Worm (Caenorhabditis elegans) whole organism, L4/young adult: ENCODE data around the gene gbas-1.

ENCODE experiments used
- W03F9.2 ChIP-seq: fragments of 150-350 bp; optimal IDR thresholded peaks from 2 replicates; lab custom pipeline; 2014; ENCODE audit warnings: missing biosample characterization, missing genetic modification characterization
- dao-5 ChIP-seq: sonication (generic microtip); optimal IDR thresholded peaks from 2 replicates; lab custom pipeline; 2016; ENCODE audit warnings: missing genotype, missing genetic modification characterization, moderate library complexity, missing compliant biosample characterization

ce11 chrII:2545925-2546324 lies 41.2 kb downstream of the gbas-1 start, which contains the start of gene K02F6.3:
- TF ChIP-seq dao-5 (tag; lab: Kevin White, UChicago) (no peak), W03F9.2 (no peak)
